Worm (Caenorhabditis elegans) whole organism, late embryonic: ENCODE measurements around the gene htz-1.
A peak's percentile ranks its signal among the peaks of the same experiment; 100 is the strongest.

Experiments
- C08G9.2 ChIP-seq: sonication (generic microtip); optimal IDR thresholded peaks from 2 replicates; lab custom pipeline; 2016; ENCODE audit warnings: mild to moderate bottlenecking, missing genetic modification characterization, moderate library complexity, missing compliant biosample characterization
- F13H6.1 ChIP-seq: sonication (generic microtip); optimal IDR thresholded peaks from 2 replicates; lab custom pipeline; 2016; ENCODE audit warnings: missing genetic modification characterization, missing compliant biosample characterization
- K02D7.2 ChIP-seq: sonication (generic microtip); optimal IDR thresholded peaks from 2 replicates; lab custom pipeline; 2017; ENCODE audit warnings: mild to moderate bottlenecking, missing genetic modification characterization, missing compliant biosample characterization
- K09A11.1 ChIP-seq: sonication (generic microtip); optimal IDR thresholded peaks from 2 replicates; lab custom pipeline; 2017; ENCODE audit warnings: antibody characterized with exemption, mild to moderate bottlenecking, missing genetic modification characterization, missing compliant biosample characterization; ENCODE audit not compliant: insufficient read depth
- ama-1 ChIP-seq: fragments of 150-350 bp; optimal IDR thresholded peaks from 2 replicates; lab custom pipeline; 2014
- ceh-18 ChIP-seq: sonication (generic microtip); optimal IDR thresholded peaks from 2 replicates; lab custom pipeline; 2016; ENCODE audit warnings: missing genetic modification characterization, missing compliant biosample characterization
- ceh-22 ChIP-seq: sonication (generic microtip); optimal IDR thresholded peaks from 2 replicates; lab custom pipeline; 2017; ENCODE audit warnings: missing biosample characterization, missing genetic modification characterization
- ceh-31 ChIP-seq: sonication (generic microtip); optimal IDR thresholded peaks from 2 replicates; lab custom pipeline; 2016; ENCODE audit warnings: missing genetic modification characterization, missing compliant biosample characterization
- ceh-48 ChIP-seq: sonication (generic microtip); optimal IDR thresholded peaks from 2 replicates; lab custom pipeline; 2016; ENCODE audit warnings: missing genetic modification characterization, inconsistent platforms, missing compliant biosample characterization
- ceh-9 ChIP-seq: sonication (generic microtip); optimal IDR thresholded peaks from 2 replicates; lab custom pipeline; 2016; ENCODE audit warnings: mild to moderate bottlenecking, missing genetic modification characterization, inconsistent platforms, missing compliant biosample characterization
- elt-2 ChIP-seq: sonication (generic microtip); optimal IDR thresholded peaks from 2 replicates; lab custom pipeline; 2016; ENCODE audit warnings: missing genetic modification reagents, missing genetic modification characterization, missing compliant biosample characterization
- fkh-10 ChIP-seq: fragments of 150-350 bp; optimal IDR thresholded peaks from 2 replicates; lab custom pipeline; 2014; ENCODE audit warnings: missing biosample characterization, missing genetic modification reagents, missing genetic modification characterization
- fkh-6 ChIP-seq: sonication (generic microtip); optimal IDR thresholded peaks from 2 replicates; lab custom pipeline; 2016; ENCODE audit warnings: missing genetic modification characterization, missing compliant biosample characterization
- gmeb-2 ChIP-seq: sonication (generic microtip); optimal IDR thresholded peaks from 2 replicates; lab custom pipeline; 2016; ENCODE audit warnings: missing genetic modification characterization, inconsistent platforms, missing compliant biosample characterization
- hlh-30 ChIP-seq: sonication (generic microtip); optimal IDR thresholded peaks from 2 replicates; lab custom pipeline; 2017; ENCODE audit warnings: antibody characterized with exemption, missing genetic modification characterization, missing compliant biosample characterization; ENCODE audit not compliant: insufficient read depth
- nhr-11 ChIP-seq: fragments of 150-350 bp; optimal IDR thresholded peaks from 2 replicates; lab custom pipeline; 2014; ENCODE audit warnings: missing biosample characterization, missing genetic modification characterization
- npax-4 ChIP-seq: sonication (generic microtip); optimal IDR thresholded peaks from 2 replicates; lab custom pipeline; 2016; ENCODE audit warnings: missing genetic modification characterization, missing compliant biosample characterization
- odd-2 ChIP-seq: sonication (generic microtip); optimal IDR thresholded peaks from 2 replicates; lab custom pipeline; 2017; ENCODE audit warnings: antibody characterized with exemption, mild to moderate bottlenecking, missing genetic modification characterization, missing compliant biosample characterization
- pat-9 ChIP-seq: fragments of 200-800 bp; sonication (Bioruptor generic); optimal IDR thresholded peaks from 2 replicates; lab custom pipeline; 2018; ENCODE audit warnings: mild to moderate bottlenecking, missing genetic modification characterization, moderate library complexity, missing compliant biosample characterization
- pax-1 ChIP-seq: fragments of 150-350 bp; optimal IDR thresholded peaks from 2 replicates; lab custom pipeline; 2014; ENCODE audit warnings: missing biosample characterization, missing genetic modification characterization
- pha-2 ChIP-seq: sonication (generic microtip); optimal IDR thresholded peaks from 2 replicates; lab custom pipeline; 2017; ENCODE audit warnings: mild to moderate bottlenecking, missing genetic modification characterization, missing compliant biosample characterization
- pha-4 ChIP-seq: fragments of 150-350 bp; optimal IDR thresholded peaks from 2 replicates; lab custom pipeline; 2018; ENCODE audit warnings: missing biosample characterization, missing genetic modification reagents, missing genetic modification characterization
- ref-2 ChIP-seq: sonication (generic microtip); optimal IDR thresholded peaks from 2 replicates; lab custom pipeline; 2016; ENCODE audit warnings: missing genetic modification characterization, missing compliant biosample characterization
- sox-4 ChIP-seq: sonication (generic microtip); optimal IDR thresholded peaks from 2 replicates; lab custom pipeline; 2017; ENCODE audit warnings: mild to moderate bottlenecking, missing genetic modification characterization, inconsistent platforms, missing compliant biosample characterization
- tbx-2 ChIP-seq: sonication (generic microtip); optimal IDR thresholded peaks from 2 replicates; lab custom pipeline; 2016; ENCODE audit warnings: missing genetic modification characterization, missing compliant biosample characterization
- unc-42 ChIP-seq: sonication (generic microtip); optimal IDR thresholded peaks from 2 replicates; lab custom pipeline; 2016; ENCODE audit warnings: missing genotype, missing genetic modification characterization, missing compliant biosample characterization

htz-1 gene

DNA sequence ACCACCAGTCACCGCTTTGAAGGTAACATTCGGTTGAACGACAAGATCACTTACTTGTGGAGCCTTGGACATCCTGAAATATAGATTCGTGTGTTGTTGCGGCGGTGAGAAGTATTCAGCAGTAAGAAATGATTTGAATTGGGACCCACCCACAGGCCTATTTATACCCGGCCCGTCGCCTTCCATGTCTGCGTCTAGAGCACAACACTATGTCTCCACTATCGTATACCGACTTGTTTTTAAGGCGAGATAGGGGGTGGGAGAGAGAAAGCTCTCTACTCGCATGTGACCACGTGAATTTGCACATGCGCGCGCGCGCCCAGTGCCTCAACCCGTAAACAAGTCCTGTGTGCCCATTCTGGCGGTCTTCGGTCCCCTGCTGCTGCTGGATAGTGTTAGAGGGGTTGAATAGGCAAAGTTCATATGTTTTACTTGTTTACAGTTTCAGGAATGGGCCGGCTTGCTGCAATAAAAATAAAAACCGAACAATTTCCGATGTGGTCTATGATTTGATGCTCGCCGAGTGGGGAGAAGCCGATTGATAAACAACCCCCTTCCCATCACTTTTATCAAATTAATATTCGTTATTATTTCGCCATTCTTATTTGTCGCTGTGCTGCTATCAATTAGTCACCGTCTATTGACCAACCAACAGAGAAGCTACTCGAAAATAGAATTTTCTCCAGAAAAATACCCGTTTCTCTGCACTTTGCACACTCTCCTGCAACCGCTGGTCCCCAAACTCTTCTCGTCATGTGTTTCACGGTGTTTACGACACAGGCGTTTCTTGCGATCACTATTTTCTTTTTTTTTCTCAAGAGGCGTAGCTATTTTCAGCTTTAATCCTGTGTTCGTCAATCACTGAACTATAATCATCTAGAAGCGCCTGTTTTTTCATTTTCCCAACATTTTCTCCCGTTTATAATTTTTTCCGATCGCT lies 24.0 kb downstream of the htz-1 start:
- no peak for TF ChIP-seq pha-2 (tag; lab: Kevin White, UChicago)
- TF ChIP-seq sox-4 (tag; lab: Kevin White, UChicago), result no peak
- TF ChIP-seq ceh-31, result peak; percentile 19
- no peak for TF ChIP-seq ceh-9 (tag; lab: Kevin White, UChicago)
- TF ChIP-seq ceh-48 (tag; lab: Kevin White, UChicago), result no peak
- no peak for TF ChIP-seq ceh-22 (tag; lab: Kevin White, UChicago)
- peak; percentile 89 for TF ChIP-seq hlh-30 (tag; lab: Kevin White, UChicago)
- no peak for TF ChIP-seq gmeb-2 (tag; lab: Kevin White, UChicago)
- peak; percentile 6 for TF ChIP-seq ceh-18

ce11 chrIV:4470885-4471772 lies 25.1 kb downstream of the htz-1 start:
- peak; percentile 30 for TF ChIP-seq C08G9.2 (tag; lab: Kevin White, UChicago)
- peak; percentile 23 for TF ChIP-seq ceh-31
- TF ChIP-seq unc-42 (tag; lab: Kevin White, UChicago), result peak; percentile 21
- TF ChIP-seq tbx-2 (tag; lab: Kevin White, UChicago), result no peak

ce11 chrIV:4472418-4473173 lies 26.6 kb downstream of the htz-1 start:
- no peak for TF ChIP-seq F13H6.1 (tag; lab: Kevin White, UChicago)
- no peak for TF ChIP-seq pax-1 (tag; lab: Kevin White, UChicago)
- TF ChIP-seq pha-4 (tag; lab: Kevin White, UChicago), result no peak
- no peak for TF ChIP-seq ref-2 (tag; lab: Kevin White, UChicago)
- no peak for TF ChIP-seq odd-2
- peak; percentile 8 for TF ChIP-seq hlh-30 (tag; lab: Kevin White, UChicago)
- no peak for TF ChIP-seq pat-9 (tag; lab: Kevin White, UChicago)
- no peak for TF ChIP-seq ama-1 (lab: Kevin White, UChicago)
- TF ChIP-seq ceh-48 (tag; lab: Kevin White, UChicago), result no peak

DNA sequence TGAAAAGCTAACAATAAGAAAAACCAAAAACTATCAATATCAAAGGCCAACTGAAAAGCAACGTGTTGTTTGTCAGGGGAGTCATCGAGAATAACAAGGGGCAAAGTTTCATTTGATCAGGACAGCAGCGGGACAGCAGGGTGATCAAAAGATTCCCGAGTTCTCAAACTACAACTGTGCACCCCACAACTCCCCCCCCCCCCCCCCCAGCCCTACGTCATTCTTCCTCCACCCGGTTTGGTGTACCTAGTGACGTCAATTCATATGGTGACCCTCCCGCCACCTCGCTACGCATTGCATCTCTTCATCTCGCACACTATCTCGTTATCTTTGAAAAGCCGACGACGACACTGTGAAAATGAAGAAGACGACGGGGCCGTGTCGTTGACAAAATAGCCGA lies 27.8 kb downstream of the htz-1 start:
- TF ChIP-seq pha-4 (tag; lab: Kevin White, UChicago) (no peak), sox-4 (tag; lab: Kevin White, UChicago) (no peak), elt-2 (tag; lab: Kevin White, UChicago) (no peak), fkh-6 (tag; lab: Kevin White, UChicago) (no peak), C08G9.2 (tag; lab: Kevin White, UChicago) (no peak), odd-2 (no peak), K02D7.2 (tag; lab: Kevin White, UChicago) (no peak), ref-2 (tag; lab: Kevin White, UChicago) (no peak), pha-2 (tag; lab: Kevin White, UChicago) (no peak), nhr-11 (tag; lab: Kevin White, UChicago) (no peak), npax-4 (tag; lab: Kevin White, UChicago) (no peak)

DNA sequence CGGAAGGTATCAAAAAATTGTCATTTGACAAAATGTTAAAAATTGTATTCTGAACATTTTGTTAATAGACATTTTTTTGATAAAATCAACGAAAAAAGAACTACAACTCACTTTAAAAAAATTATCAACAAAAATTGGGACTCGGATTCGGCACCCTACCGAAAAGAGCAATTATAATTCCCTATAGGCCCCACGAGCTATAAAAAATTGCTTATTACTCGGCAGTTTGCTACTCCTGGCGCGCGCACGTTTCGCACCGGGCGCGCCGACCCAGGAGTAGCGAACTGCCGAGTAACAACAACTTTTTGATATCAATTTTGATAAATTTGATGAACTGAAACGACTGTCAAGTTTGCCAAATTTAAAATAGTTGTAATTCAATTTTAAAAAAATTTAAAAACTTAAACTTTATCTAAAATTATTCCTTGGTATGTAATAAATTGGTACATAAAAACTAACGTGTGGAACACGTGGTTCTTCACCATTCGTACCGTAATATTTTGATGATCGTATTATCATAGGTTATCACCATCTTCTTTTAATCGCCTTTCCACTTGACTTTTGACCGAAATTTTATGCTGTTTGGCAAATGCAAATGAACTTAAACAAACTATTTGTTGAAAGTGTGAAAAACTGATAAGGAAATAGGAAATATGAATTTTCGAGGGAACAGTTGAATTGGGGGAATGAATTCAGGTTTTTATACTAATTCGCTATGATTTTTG lies 29.5 kb downstream of the htz-1 start:
- no peak for TF ChIP-seq K09A11.1 (tag; lab: Kevin White, UChicago)
- TF ChIP-seq fkh-10 (GFP tag; lab: Kevin White, UChicago), result no peak
